Fruit fly (Drosophila melanogaster) whole organism, embryonic: ENCODE data around the gene Inx3.

ENCODE experiments used
- B-H2 ChIP-seq: fragments of 200-800 bp; sonication (Bioruptor generic); optimal IDR thresholded peaks from 2 replicates; lab custom pipeline; 2018; ENCODE audit warnings: missing biosample characterization, mild to moderate bottlenecking, missing genetic modification characterization
- BEAF-32 ChIP-seq: fragments of 200-800 bp; sonication (Bioruptor generic); optimal IDR thresholded peaks from 3 replicates; lab custom pipeline; 2017; ENCODE audit warnings: missing biosample characterization, missing genetic modification characterization, mild to moderate bottlenecking, moderate library complexity, missing genetic modification reagents
- CG10321 ChIP-seq: fragments of 200-800 bp; sonication (Bioruptor generic); IDR thresholded peaks from 2 replicates; pipeline ENCODE4 v1.3.6; 2022; ENCODE audit warnings: missing biosample characterization, missing genetic modification characterization
- CG11398 ChIP-seq: fragments of 200-800 bp; sonication (Bioruptor generic); optimal IDR thresholded peaks from 2 replicates; lab custom pipeline; 2016; ENCODE audit warnings: missing biosample characterization, missing genetic modification characterization
- CG12299 ChIP-seq: fragments of 200-800 bp; sonication (Bioruptor generic); optimal IDR thresholded peaks from 2 replicates; lab custom pipeline; 2018; ENCODE audit warnings: missing biosample characterization, mild to moderate bottlenecking, missing genetic modification characterization
- CG12391 ChIP-seq: fragments of 200-800 bp; sonication (Bioruptor generic); optimal IDR thresholded peaks from 3 replicates; lab custom pipeline; 2018; ENCODE audit warnings: missing biosample characterization, mild to moderate bottlenecking, missing genetic modification characterization, moderate library complexity
- CG12659 ChIP-seq: fragments of 200-800 bp; sonication (Bioruptor generic); optimal IDR thresholded peaks from 3 replicates; lab custom pipeline; 2017; ENCODE audit warnings: mild to moderate bottlenecking, missing biosample characterization, missing genetic modification reagents, missing genetic modification characterization
- CG12744 ChIP-seq: fragments of 200-800 bp; sonication (Bioruptor generic); optimal IDR thresholded peaks from 2 replicates; lab custom pipeline; 2016; ENCODE audit warnings: missing biosample characterization, missing genetic modification characterization
- CG13123 ChIP-seq: fragments of 200-800 bp; sonication (Bioruptor generic); optimal IDR thresholded peaks from 2 replicates; lab custom pipeline; 2016; ENCODE audit warnings: missing biosample characterization, missing genetic modification characterization
- CG14014 ChIP-seq: fragments of 200-800 bp; sonication (Bioruptor generic); IDR thresholded peaks from 2 replicates; pipeline ENCODE4 v1.3.6; 2022; ENCODE audit warnings: missing biosample characterization, missing genetic modification characterization
- CG14860 ChIP-seq: fragments of 200-800 bp; sonication (Bioruptor generic); IDR thresholded peaks from 3 replicates; pipeline ENCODE4 v1.3.6; 2022; ENCODE audit warnings: missing biosample characterization, missing genetic modification characterization; ENCODE audit not compliant: partially characterized antibody
- CG14965 ChIP-seq: fragments of 200-800 bp; sonication (Bioruptor generic); optimal IDR thresholded peaks from 2 replicates; lab custom pipeline; 2016; ENCODE audit warnings: missing biosample characterization, missing genetic modification characterization, borderline replicate concordance
- CG15479 ChIP-seq: fragments of 200-800 bp; sonication (Bioruptor generic); optimal IDR thresholded peaks from 3 replicates; lab custom pipeline; 2019; ENCODE audit warnings: missing biosample characterization, mild to moderate bottlenecking, missing genetic modification characterization, moderate library complexity
- CG15696 ChIP-seq: fragments of 200-800 bp; sonication (Bioruptor generic); optimal IDR thresholded peaks from 2 replicates; lab custom pipeline; 2019; ENCODE audit warnings: missing biosample characterization, mild to moderate bottlenecking, missing genetic modification characterization, moderate library complexity
- CG16815 ChIP-seq: fragments of 200-800 bp; sonication (Bioruptor generic); optimal IDR thresholded peaks from 3 replicates; lab custom pipeline; 2017; ENCODE audit warnings: missing biosample characterization, mild to moderate bottlenecking, missing genetic modification characterization
- CG17328 ChIP-seq: fragments of 200-800 bp; sonication (Bioruptor generic); IDR thresholded peaks from 2 replicates; pipeline ENCODE4 v1.3.6; 2022; ENCODE audit warnings: missing biosample characterization, missing genetic modification characterization
- CG17361 ChIP-seq: fragments of 200-800 bp; sonication (Bioruptor generic); IDR thresholded peaks from 3 replicates; pipeline ENCODE4 v1.3.6; 2022; ENCODE audit warnings: missing biosample characterization, missing genetic modification characterization
- CG18599 ChIP-seq: fragments of 200-800 bp; sonication (Bioruptor generic); optimal IDR thresholded peaks from 3 replicates; lab custom pipeline; 2017; ENCODE audit warnings: missing biosample characterization, missing genetic modification characterization, mild to moderate bottlenecking, moderate library complexity, missing genetic modification reagents
- CG30020 ChIP-seq: fragments of 200-800 bp; optimal IDR thresholded peaks from 2 replicates; lab custom pipeline; 2019; ENCODE audit warnings: missing biosample characterization, mild to moderate bottlenecking, missing genetic modification characterization, moderate library complexity
- CG30403 ChIP-seq: fragments of 200-800 bp; sonication (Bioruptor generic); optimal IDR thresholded peaks from 3 replicates; lab custom pipeline; 2016; ENCODE audit warnings: missing biosample characterization, missing genetic modification characterization
- CG42726 ChIP-seq: fragments of 200-800 bp; sonication (Bioruptor generic); IDR thresholded peaks from 2 replicates; pipeline ENCODE4 v1.3.6; 2022; ENCODE audit warnings: missing biosample characterization, missing genetic modification characterization; ENCODE audit not compliant: partially characterized antibody
- CG5245 ChIP-seq: fragments of 200-800 bp; sonication (Bioruptor generic); optimal IDR thresholded peaks from 3 replicates; lab custom pipeline; 2016; ENCODE audit warnings: missing biosample characterization, missing genetic modification characterization
- CG8290 ChIP-seq, 3 experiments: fragments of 200-800 bp; sonication (Bioruptor generic); optimal IDR thresholded peaks; 2 replicates each; lab custom pipeline; 2016 to 2019; ENCODE audit warnings: missing biosample characterization in 3 of 3, missing genetic modification characterization in 3 of 3, mild to moderate bottlenecking in 2 of 3, moderate library complexity in 1 of 3
- D19B ChIP-seq: fragments of 200-800 bp; sonication (Bioruptor generic); optimal IDR thresholded peaks from 2 replicates; lab custom pipeline; 2017; ENCODE audit warnings: missing biosample characterization, mild to moderate bottlenecking, missing genetic modification characterization
- Dfd ChIP-seq, 2 experiments: fragments of >200 bp; optimal IDR thresholded peaks; 2 replicates each; lab custom pipeline; 2017; ENCODE audit warnings: missing biosample characterization in 2 of 2, missing genetic modification characterization in 2 of 2
- Elba2 ChIP-seq: fragments of 200-800 bp; sonication (Bioruptor generic); optimal IDR thresholded peaks from 3 replicates; lab custom pipeline; 2016; ENCODE audit warnings: missing biosample characterization, missing genetic modification characterization
- Fer2 ChIP-seq: fragments of 200-800 bp; sonication (Bioruptor generic); optimal IDR thresholded peaks from 2 replicates; lab custom pipeline; 2018; ENCODE audit warnings: missing biosample characterization, mild to moderate bottlenecking, missing genetic modification characterization, moderate library complexity
- Med ChIP-seq: fragments of 200-800 bp; sonication (Bioruptor generic); peaks from one replicate; lab custom pipeline; 2016; ENCODE audit warnings: missing biosample characterization, missing genetic modification characterization, mild to moderate bottlenecking, inconsistent platforms, moderate library complexity
- Nf-YA ChIP-seq: fragments of 200-800 bp; sonication (Bioruptor generic); IDR thresholded peaks from 2 replicates; pipeline ENCODE4 v1.3.6; 2022; ENCODE audit warnings: missing biosample characterization, missing genetic modification characterization
- Optix ChIP-seq: fragments of 200-800 bp; sonication (Bioruptor generic); IDR thresholded peaks from 3 replicates; pipeline ENCODE4 v1.3.6; 2022; ENCODE audit warnings: missing biosample characterization, missing genetic modification characterization
- Poxn ChIP-seq: fragments of 200-800 bp; sonication (Bioruptor generic); IDR thresholded peaks from 2 replicates; pipeline ENCODE4 v1.3.6; 2022; ENCODE audit warnings: missing biosample characterization, missing genetic modification characterization
- Taf1 ChIP-seq: fragments of 200-800 bp; sonication (Bioruptor generic); IDR thresholded peaks from 2 replicates; pipeline ENCODE4 v1.3.6; 2022; ENCODE audit warnings: missing biosample characterization, missing genetic modification characterization
- Vsx1 ChIP-seq: fragments of 200-800 bp; sonication (Bioruptor generic); optimal IDR thresholded peaks from 2 replicates; lab custom pipeline; 2017; ENCODE audit warnings: missing biosample characterization, mild to moderate bottlenecking, missing genetic modification characterization, missing genetic modification reagents
- bab2 ChIP-seq: fragments of 200-800 bp; sonication (Bioruptor generic); optimal IDR thresholded peaks from 2 replicates; lab custom pipeline; 2016; ENCODE audit warnings: missing biosample characterization, missing genetic modification characterization
- ci ChIP-seq: fragments of 200-800 bp; sonication (Bioruptor generic); IDR thresholded peaks from 3 replicates; pipeline ENCODE4 v1.3.6; 2022; ENCODE audit warnings: missing biosample characterization, missing genetic modification characterization
- emc ChIP-seq: fragments of 200-800 bp; sonication (Bioruptor generic); optimal IDR thresholded peaks from 2 replicates; lab custom pipeline; 2016; ENCODE audit warnings: missing biosample characterization, missing genetic modification characterization
- grn ChIP-seq: fragments of 200-800 bp; sonication (Bioruptor generic); optimal IDR thresholded peaks from 3 replicates; lab custom pipeline; 2017; ENCODE audit warnings: missing biosample characterization, missing genetic modification characterization
- gt ChIP-seq: fragments of 200-800 bp; sonication (Bioruptor generic); IDR thresholded peaks from 2 replicates; pipeline ENCODE4 v1.3.6; 2022; ENCODE audit warnings: missing biosample characterization, missing genetic modification characterization
- jumu ChIP-seq: fragments of 200-800 bp; sonication (Bioruptor generic); optimal IDR thresholded peaks from 3 replicates; lab custom pipeline; 2016; ENCODE audit warnings: missing biosample characterization, missing genetic modification characterization
- mirr ChIP-seq: fragments of 200-800 bp; sonication (Bioruptor generic); optimal IDR thresholded peaks from 3 replicates; lab custom pipeline; 2018; ENCODE audit warnings: missing biosample characterization, mild to moderate bottlenecking, missing genetic modification characterization
- nmo ChIP-seq: fragments of 200-800 bp; sonication (Bioruptor generic); optimal IDR thresholded peaks from 2 replicates; lab custom pipeline; 2018; ENCODE audit warnings: missing biosample characterization, mild to moderate bottlenecking, missing genetic modification characterization, moderate library complexity
- peb ChIP-seq: fragments of 200-800 bp; sonication (Bioruptor generic); IDR thresholded peaks from 2 replicates; pipeline ENCODE4 v1.3.6; 2022; ENCODE audit warnings: missing biosample characterization, missing genetic modification characterization
- repo ChIP-seq: fragments of 200-800 bp; sonication (Bioruptor generic); optimal IDR thresholded peaks from 2 replicates; lab custom pipeline; 2016; ENCODE audit warnings: missing biosample characterization, missing genetic modification characterization
- slbo ChIP-seq: fragments of 200-800 bp; sonication (Bioruptor generic); IDR thresholded peaks from 2 replicates; pipeline ENCODE4 v1.3.6; 2022; ENCODE audit warnings: missing biosample characterization, missing genetic modification characterization
- tap ChIP-seq: fragments of 200-800 bp; optimal IDR thresholded peaks from 3 replicates; lab custom pipeline; 2019; ENCODE audit warnings: missing biosample characterization, mild to moderate bottlenecking, missing genetic modification characterization, moderate library complexity
- tin ChIP-seq: fragments of 200-800 bp; sonication (Bioruptor generic); optimal IDR thresholded peaks from 3 replicates; lab custom pipeline; 2016; ENCODE audit warnings: missing biosample characterization, missing genetic modification characterization
- tio ChIP-seq: fragments of 200-800 bp; sonication (Bioruptor generic); optimal IDR thresholded peaks from 2 replicates; lab custom pipeline; 2017; ENCODE audit warnings: missing biosample characterization, missing genetic modification characterization, inconsistent platforms
- vnd ChIP-seq: fragments of 200-800 bp; sonication (Bioruptor generic); IDR thresholded peaks from 3 replicates; pipeline ENCODE4 v1.3.6; 2022; ENCODE audit warnings: missing biosample characterization, missing genetic modification characterization; ENCODE audit not compliant: partially characterized antibody
- vvl ChIP-seq: fragments of 200-800 bp; sonication (Bioruptor generic); IDR thresholded peaks from 2 replicates; pipeline ENCODE4 v1.3.6; 2022; ENCODE audit warnings: missing biosample characterization, missing genetic modification characterization

The Inx3 gene

dm6 chr3R:28880066-28880842, 21.0 kb upstream of the Inx3 start, which contains the start of the genes Nepl19 and Nepl20 (continued):
- TF ChIP-seq Optix (GFP tag; lab: Robert Waterston, UW) (peak; percentile 82), CG17361 (GFP tag; lab: Robert Waterston, UW) (peak; percentile 71; the same call in 2 of the 3 replicates), CG16815 (GFP tag; lab: Kevin White, UChicago) (peak; percentile 71), CG12659 (GFP tag; lab: Kevin White, UChicago) (peak; percentile 61), CG11398 (no peak), CG13123 (GFP tag; lab: Kevin White, UChicago) (no peak), vvl (GFP tag; lab: Robert Waterston, UW) (peak; percentile 93), bab2 (GFP tag; lab: Kevin White, UChicago) (peak; percentile 22), repo (no peak), Med (GFP tag; lab: Kevin White, UChicago) (peak; percentile 91), tin (GFP tag; lab: Kevin White, UChicago) (peak; percentile 77), BEAF-32 (GFP tag; lab: Kevin White, UChicago) (peak; percentile 52), CG15479 (GFP tag; lab: Kevin White, UChicago) (no peak), CG10321 (GFP tag; lab: Robert Waterston, UW) (no peak), CG5245 (GFP tag; lab: Kevin White, UChicago) (peak; percentile 78), CG42726 (no peak), slbo (peak; percentile 84), vnd (no peak), Nf-YA (peak; percentile 67), CG12391 (tag; lab: Kevin White, UChicago) (peak; percentile 81), Taf1 (GFP tag; lab: Robert Waterston, UW) (0 out of 2 replicates have a peak, but pooled peaks have one; percentile 25), tio (GFP tag; lab: Kevin White, UChicago) (peak; percentile 40), Vsx1 (peak; percentile 44), CG12299 (tag; lab: Kevin White, UChicago) (peak; percentile 68), nmo (GFP tag; lab: Kevin White, UChicago) (peak; percentile 85), Poxn (GFP tag; lab: Robert Waterston, UW) (no peak), CG14860 (GFP tag; lab: Robert Waterston, UW) (no peak), CG8290 (GFP tag; optimal IDR thresholded peaks at IDR 0.05; lab: Kevin White, UChicago) (no peak), CG8290 (tag; optimal IDR thresholded peaks at IDR 0.05; lab: Kevin White, UChicago) (peak in 1 of 2 experiments; percentile 92), ci (peak; percentile 88), mirr (GFP tag; lab: Kevin White, UChicago) (no peak), CG30020 (tag; lab: Kevin White, UChicago) (no peak), Elba2 (GFP tag; lab: Kevin White, UChicago) (no peak), D19B (GFP tag; lab: Kevin White, UChicago) (peak; percentile 33), CG17328 (peak; percentile 78), Fer2 (tag; lab: Kevin White, UChicago) (peak; percentile 31), CG14014 (GFP tag; lab: Robert Waterston, UW) (peak; percentile 72), CG18599 (GFP tag; lab: Kevin White, UChicago) (peak; percentile 94), CG12744 (GFP tag; lab: Kevin White, UChicago) (no peak), CG30403 (peak; percentile 81), CG15696 (tag; lab: Kevin White, UChicago) (peak; percentile 65), peb (GFP tag; lab: Robert Waterston, UW) (peak; percentile 75), tap (peak; percentile 67), emc (GFP tag; lab: Kevin White, UChicago) (no peak), CG14965 (GFP tag; lab: Kevin White, UChicago) (no peak), jumu (GFP tag; lab: Kevin White, UChicago) (peak; percentile 34), Dfd (GFP tag; optimal IDR thresholded peaks at IDR 0.05; lab: Kevin White, UChicago) (no peak), gt (GFP tag; lab: Robert Waterston, UW) (peak; percentile 50), grn (peak; percentile 23), B-H2 (no peak)
